Fruit fly (Drosophila melanogaster) whole organism, embryonic: ENCODE measurements around the gene Osi19.

ENCODE experiments used
- ATbp ChIP-seq: fragments of 200-800 bp; sonication (Bioruptor generic); optimal IDR thresholded peaks from 2 replicates; lab custom pipeline; 2017; ENCODE audit warnings: missing biosample characterization, mild to moderate bottlenecking, missing genetic modification characterization, missing genetic modification reagents
- Atf-2 ChIP-seq: fragments of 200-800 bp; sonication (Bioruptor generic); optimal IDR thresholded peaks from 2 replicates; lab custom pipeline; 2016; ENCODE audit warnings: missing biosample characterization, missing genetic modification characterization
- CG10209 ChIP-seq: fragments of 200-800 bp; sonication (Bioruptor generic); optimal IDR thresholded peaks from 3 replicates; lab custom pipeline; 2017; ENCODE audit warnings: missing biosample characterization, mild to moderate bottlenecking, missing genetic modification characterization, missing genetic modification reagents
- CG10366 ChIP-seq: fragments of 200-800 bp; sonication (Bioruptor generic); IDR thresholded peaks from 2 replicates; pipeline ENCODE4 v1.3.6; 2022; ENCODE audit warnings: missing biosample characterization, missing genetic modification characterization
- CG12071 ChIP-seq: fragments of 200-800 bp; sonication (Bioruptor generic); optimal IDR thresholded peaks from 3 replicates; lab custom pipeline; 2018; ENCODE audit warnings: missing biosample characterization, mild to moderate bottlenecking, missing genetic modification characterization
- CG12219 ChIP-seq: fragments of 200-800 bp; sonication (Bioruptor generic); optimal IDR thresholded peaks from 3 replicates; lab custom pipeline; 2018; ENCODE audit warnings: missing biosample characterization, mild to moderate bottlenecking, missing genetic modification characterization
- CG13287 ChIP-seq: fragments of 200-800 bp; sonication (Bioruptor generic); IDR thresholded peaks from 2 replicates; pipeline ENCODE4 v1.3.6; 2022; ENCODE audit warnings: missing biosample characterization, missing genetic modification characterization; ENCODE audit not compliant: partially characterized antibody
- CG13296 ChIP-seq: fragments of 200-800 bp; sonication (Bioruptor generic); optimal IDR thresholded peaks from 3 replicates; lab custom pipeline; 2018; ENCODE audit warnings: missing biosample characterization, mild to moderate bottlenecking, missing genetic modification characterization
- CG13624 ChIP-seq: fragments of 200-800 bp; sonication (Bioruptor generic); optimal IDR thresholded peaks from 2 replicates; lab custom pipeline; 2016; ENCODE audit warnings: missing biosample characterization, missing genetic modification characterization
- CG16813 ChIP-seq: fragments of 200-800 bp; sonication (Bioruptor generic); IDR thresholded peaks from 3 replicates; pipeline ENCODE4 v1.3.6; 2022; ENCODE audit warnings: missing biosample characterization, missing genetic modification characterization; ENCODE audit not compliant: partially characterized antibody
- CG1792 ChIP-seq: fragments of 200-800 bp; sonication (Bioruptor generic); optimal IDR thresholded peaks from 2 replicates; lab custom pipeline; 2016; ENCODE audit warnings: missing biosample characterization, missing genetic modification characterization
- CG18011 ChIP-seq: fragments of 200-800 bp; sonication (Bioruptor generic); optimal IDR thresholded peaks from 2 replicates; lab custom pipeline; 2017; ENCODE audit warnings: missing biosample characterization, missing genetic modification characterization, mild to moderate bottlenecking, moderate library complexity, missing genotype
- CG2875 ChIP-seq: fragments of 200-800 bp; sonication (Bioruptor generic); optimal IDR thresholded peaks from 2 replicates; lab custom pipeline; 2017; ENCODE audit warnings: missing biosample characterization, mild to moderate bottlenecking, missing genetic modification characterization, missing genetic modification reagents
- CG2889 ChIP-seq: fragments of 200-800 bp; sonication (Bioruptor generic); IDR thresholded peaks from 3 replicates; pipeline ENCODE4 v1.3.6; 2022; ENCODE audit warnings: missing biosample characterization, missing genetic modification characterization
- CG30020 ChIP-seq: fragments of 200-800 bp; optimal IDR thresholded peaks from 2 replicates; lab custom pipeline; 2019; ENCODE audit warnings: missing biosample characterization, mild to moderate bottlenecking, missing genetic modification characterization, moderate library complexity
- CG8944 ChIP-seq: fragments of 200-800 bp; sonication (Bioruptor generic); optimal IDR thresholded peaks from 3 replicates; lab custom pipeline; 2016; ENCODE audit warnings: missing biosample characterization, missing genetic modification characterization
- CG9727 ChIP-seq: fragments of 200-800 bp; sonication (Bioruptor generic); optimal IDR thresholded peaks from 3 replicates; lab custom pipeline; 2017; ENCODE audit warnings: missing biosample characterization, mild to moderate bottlenecking, missing genetic modification characterization
- Dll ChIP-seq: fragments of 200-800 bp; sonication (Bioruptor generic); IDR thresholded peaks from 4 replicates; pipeline ENCODE4 v1.3.6; 2022; ENCODE audit warnings: missing biosample characterization, missing genetic modification characterization; ENCODE audit not compliant: partially characterized antibody
- Dref ChIP-seq: fragments of 200-800 bp; sonication (Bioruptor generic); IDR thresholded peaks from 2 replicates; pipeline ENCODE4 v1.3.6; 2022; ENCODE audit warnings: missing biosample characterization, missing genetic modification characterization
- ERR ChIP-seq: fragments of 200-800 bp; sonication (Bioruptor generic); optimal IDR thresholded peaks from 2 replicates; lab custom pipeline; 2016; ENCODE audit warnings: missing biosample characterization, missing genetic modification characterization
- H15 ChIP-seq: fragments of 200-800 bp; sonication (Bioruptor generic); IDR thresholded peaks from 3 replicates; pipeline ENCODE4 v1.3.6; 2022; ENCODE audit warnings: missing biosample characterization, missing genetic modification characterization
- Hand ChIP-seq: fragments of 200-800 bp; sonication (Bioruptor generic); optimal IDR thresholded peaks from 2 replicates; lab custom pipeline; 2017; ENCODE audit warnings: mild to moderate bottlenecking, missing biosample characterization, missing genetic modification reagents, missing genetic modification characterization
- Hr3 ChIP-seq: fragments of 200-800 bp; sonication (Bioruptor generic); optimal IDR thresholded peaks from 3 replicates; lab custom pipeline; 2016; ENCODE audit warnings: missing biosample characterization, missing genetic modification characterization
- Hr51 ChIP-seq, 2 experiments: fragments of 200-800 bp; sonication (Bioruptor generic); optimal IDR thresholded peaks; 2 replicates in 1 of 2; 3 replicates in 1 of 2; lab custom pipeline; 2016 to 2018; ENCODE audit warnings: missing biosample characterization in 2 of 2, missing genetic modification characterization in 2 of 2, mild to moderate bottlenecking in 1 of 2, moderate library complexity in 1 of 2
- NK7.1 ChIP-seq: fragments of 200-800 bp; sonication (Bioruptor generic); optimal IDR thresholded peaks from 3 replicates; lab custom pipeline; 2016; ENCODE audit warnings: missing biosample characterization, missing genetic modification characterization
- Six4 ChIP-seq: fragments of 200-800 bp; sonication (Bioruptor generic); optimal IDR thresholded peaks from 2 replicates; lab custom pipeline; 2016; ENCODE audit warnings: missing biosample characterization, missing genetic modification characterization
- ash1 ChIP-seq: fragments of 200-800 bp; sonication (Bioruptor generic); optimal IDR thresholded peaks from 2 replicates; lab custom pipeline; 2018; ENCODE audit warnings: missing biosample characterization, mild to moderate bottlenecking, missing genetic modification characterization
- cato ChIP-seq: fragments of 200-800 bp; sonication (Bioruptor generic); optimal IDR thresholded peaks from 2 replicates; lab custom pipeline; 2016; ENCODE audit warnings: missing biosample characterization, missing genetic modification characterization, borderline replicate concordance
- chif ChIP-seq, 2 experiments: fragments of 200-800 bp; sonication (Bioruptor generic); optimal IDR thresholded peaks; 3 replicates each; lab custom pipeline; 2016; ENCODE audit warnings: missing biosample characterization in 2 of 2, missing genetic modification characterization in 2 of 2
- croc ChIP-seq: fragments of 200-800 bp; sonication (Bioruptor generic); conservative IDR thresholded peaks from 3 replicates; pipeline ENCODE4 v1.3.6; 2022; ENCODE audit warnings: missing biosample characterization, missing genetic modification characterization
- crol ChIP-seq: fragments of 200-800 bp; sonication (Bioruptor generic); IDR thresholded peaks from 2 replicates; pipeline ENCODE4 v1.3.6; 2022; ENCODE audit warnings: missing biosample characterization, missing genetic modification characterization
- danr ChIP-seq: fragments of 200-800 bp; sonication (Bioruptor generic); IDR thresholded peaks from 2 replicates; pipeline ENCODE4 v1.3.6; 2022; ENCODE audit warnings: missing biosample characterization, missing genetic modification characterization
- ems ChIP-seq: fragments of 200-800 bp; sonication (Bioruptor generic); optimal IDR thresholded peaks from 3 replicates; lab custom pipeline; 2016; ENCODE audit warnings: missing biosample characterization, missing genetic modification characterization
- en ChIP-seq: fragments of 200-800 bp; sonication (Bioruptor generic); optimal IDR thresholded peaks from 2 replicates; lab custom pipeline; 2016; ENCODE audit warnings: missing biosample characterization, missing genetic modification characterization
- ewg ChIP-seq: fragments of 200-800 bp; sonication (Bioruptor generic); optimal IDR thresholded peaks from 3 replicates; lab custom pipeline; 2017; ENCODE audit warnings: mild to moderate bottlenecking, missing biosample characterization, missing genetic modification reagents, missing genetic modification characterization
- fd3F ChIP-seq: fragments of 200-800 bp; sonication (Bioruptor generic); optimal IDR thresholded peaks from 2 replicates; lab custom pipeline; 2018; ENCODE audit warnings: missing biosample characterization, mild to moderate bottlenecking, missing genetic modification characterization, moderate library complexity
- gcm ChIP-seq: fragments of 200-800 bp; sonication (Bioruptor generic); optimal IDR thresholded peaks from 2 replicates; lab custom pipeline; 2019; ENCODE audit warnings: missing biosample characterization, mild to moderate bottlenecking, missing genetic modification characterization, moderate library complexity
- gcm2 ChIP-seq: fragments of 200-800 bp; sonication (Bioruptor generic); optimal IDR thresholded peaks from 2 replicates; lab custom pipeline; 2016; ENCODE audit warnings: missing biosample characterization, missing genetic modification characterization
- gsb-n ChIP-seq: fragments of 200-800 bp; sonication (Bioruptor generic); optimal IDR thresholded peaks from 3 replicates; lab custom pipeline; 2018; ENCODE audit warnings: missing biosample characterization, mild to moderate bottlenecking, missing genetic modification characterization
- her ChIP-seq: fragments of 200-800 bp; sonication (Bioruptor generic); optimal IDR thresholded peaks from 2 replicates; lab custom pipeline; 2016; ENCODE audit warnings: missing biosample characterization, missing genetic modification characterization
- insv ChIP-seq, 2 experiments: fragments of 200-800 bp; sonication (Bioruptor generic); optimal IDR thresholded peaks; 3 replicates each; lab custom pipeline; 2016 to 2018; ENCODE audit warnings: missing biosample characterization in 2 of 2, missing genetic modification characterization in 2 of 2
- nom ChIP-seq: fragments of 200-800 bp; sonication (Bioruptor generic); optimal IDR thresholded peaks from 2 replicates; lab custom pipeline; 2017; ENCODE audit warnings: missing biosample characterization, missing genetic modification characterization, mild to moderate bottlenecking, moderate library complexity, missing genetic modification reagents
- prd ChIP-seq, 3 experiments: fragments of >200 bp in 2 of 3; fragments of 200-800 bp in 1 of 3; sonication (Bioruptor generic) in 1 of 3; optimal IDR thresholded peaks in 2 of 3; IDR thresholded peaks in 1 of 3; 2 replicates in 2 of 3; 3 replicates in 1 of 3; pipeline versions ENCODE4 v1.3.6 to Lab custom; 2017 to 2022; ENCODE audit warnings: missing biosample characterization in 1 of 3, missing genetic modification characterization in 1 of 3
- pros ChIP-seq: fragments of 200-800 bp; sonication (Bioruptor generic); optimal IDR thresholded peaks from 3 replicates; lab custom pipeline; 2019; ENCODE audit warnings: missing biosample characterization, mild to moderate bottlenecking, missing genetic modification characterization, moderate library complexity
- row ChIP-seq: fragments of 200-800 bp; sonication (Bioruptor generic); IDR thresholded peaks from 3 replicates; pipeline ENCODE4 v1.3.6; 2022; ENCODE audit warnings: missing biosample characterization, missing genetic modification characterization
- tin ChIP-seq: fragments of 200-800 bp; sonication (Bioruptor generic); optimal IDR thresholded peaks from 3 replicates; lab custom pipeline; 2016; ENCODE audit warnings: missing biosample characterization, missing genetic modification characterization
- tll ChIP-seq, 2 experiments: fragments of 200-800 bp in 1 of 2; fragments of >200 bp in 1 of 2; sonication (Bioruptor generic) in 1 of 2; optimal IDR thresholded peaks; 2 replicates each; lab custom pipeline; 2017 to 2019; ENCODE audit warnings: missing biosample characterization in 2 of 2, missing genetic modification characterization in 2 of 2, mild to moderate bottlenecking in 1 of 2, moderate library complexity in 1 of 2
- z ChIP-seq: fragments of 200-800 bp; sonication (Bioruptor generic); IDR thresholded peaks from 3 replicates; pipeline ENCODE4 v1.3.6; 2022; ENCODE audit warnings: missing biosample characterization, missing genetic modification characterization
- zen ChIP-seq: fragments of 200-800 bp; sonication (Bioruptor generic); optimal IDR thresholded peaks from 3 replicates; lab custom pipeline; 2018; ENCODE audit warnings: missing biosample characterization, mild to moderate bottlenecking, missing genetic modification characterization, moderate library complexity

Gene Osi19

dm6 chr3R:6368100-6368499, 32.9 kb downstream of the Osi19 start, which contains the start of gene CG42724 (continued):
- TF ChIP-seq gcm (GFP tag; lab: Kevin White, UChicago) (no peak), H15 (GFP tag; lab: Robert Waterston, UW) (peak; percentile 44; the same call in 1 of the 3 replicates), CG8944 (GFP tag; lab: Kevin White, UChicago) (peak; percentile 68), Six4 (GFP tag; lab: Kevin White, UChicago) (peak; percentile 30), CG13624 (GFP tag; lab: Kevin White, UChicago) (peak; percentile 83), cato (no peak), chif (GFP tag; optimal IDR thresholded peaks at IDR 0.05; lab: Kevin White, UChicago) (peak; percentile 32 to 65), ash1 (GFP tag; lab: Kevin White, UChicago) (no peak), tin (peak; percentile 42), CG16813 (peak; percentile 62; the same call in 2 of the 3 replicates), nom (GFP tag; lab: Kevin White, UChicago) (no peak), CG12071 (no peak), danr (GFP tag; lab: Robert Waterston, UW) (0 out of 2 replicates have a peak, but pooled peaks have one; percentile 33), gsb-n (tag; lab: Kevin White, UChicago) (peak; percentile 6), zen (tag; lab: Kevin White, UChicago) (no peak), CG10209 (no peak), CG13287 (GFP tag; lab: Robert Waterston, UW) (peak; percentile 8; the same call in 1 of the 2 replicates), CG9727 (GFP tag; lab: Kevin White, UChicago) (no peak), en (GFP tag; lab: Kevin White, UChicago) (peak; percentile 44), CG2889 (GFP tag; lab: Robert Waterston, UW) (0 out of 3 replicates have a peak, but pooled peaks have one; percentile 50), z (GFP tag; lab: Robert Waterston, UW) (no peak), ATbp (GFP tag; lab: Kevin White, UChicago) (no peak), CG30020 (tag; lab: Kevin White, UChicago) (peak; percentile 44), Hr3 (peak; percentile 47), row (GFP tag; lab: Robert Waterston, UW) (peak; percentile 89), her (peak; percentile 79), Hand (GFP tag; lab: Kevin White, UChicago) (no peak), crol (no peak), ems (GFP tag; lab: Kevin White, UChicago) (peak; percentile 79), Dll (no peak; the same call in 2 of the 4 replicates), Hr51 (GFP tag; optimal IDR thresholded peaks at IDR 0.05; lab: Kevin White, UChicago) (peak in 1 of 2 experiments; percentile 58), Dref (peak; percentile 79), ewg (GFP tag; lab: Kevin White, UChicago) (no peak), pros (no peak), CG1792 (peak; percentile 46), Atf-2 (GFP tag; lab: Kevin White, UChicago) (peak; percentile 30), CG18011 (peak; percentile 42), insv (GFP tag; optimal IDR thresholded peaks at IDR 0.05; lab: Kevin White, UChicago) (no peak), fd3F (GFP tag; lab: Kevin White, UChicago) (peak; percentile 6), CG13296 (GFP tag; lab: Kevin White, UChicago) (no peak), NK7.1 (peak; percentile 57), prd (optimal IDR thresholded peaks at IDR 0.05; lab: Kevin White, UChicago) (no peak), prd (GFP tag; IDR thresholded peaks at IDR 0.05; lab: Robert Waterston, UW) (peak; percentile 78), tll (GFP tag; optimal IDR thresholded peaks at IDR 0.05; lab: Kevin White, UChicago) (no peak), CG10366 (GFP tag; lab: Robert Waterston, UW) (peak; percentile 29; the same call in 1 of the 2 replicates), CG2875 (GFP tag; lab: Kevin White, UChicago) (no peak), gcm2 (peak; percentile 32), croc (GFP tag; lab: Robert Waterston, UW) (peak; percentile 35; the same call in 1 of the 3 replicates), ERR (peak; percentile 70), CG12219 (GFP tag; lab: Kevin White, UChicago) (no peak)
